Fruit fly (Drosophila melanogaster): ENCODE results near the gene CG10300.

- no peak for TF ChIP-seq Hr39 (GFP tag; optimal IDR thresholded peaks at IDR 0.05)
- TF ChIP-seq CG6808 (GFP tag; optimal IDR thresholded peaks at IDR 0.05), result no peak
- TF ChIP-seq Sox14 (GFP tag; optimal IDR thresholded peaks at IDR 0.05), result no peak
- no peak for TF ChIP-seq Smox (GFP tag; optimal IDR thresholded peaks at IDR 0.05)
- TF ChIP-seq vri (GFP tag; optimal IDR thresholded peaks at IDR 0.05), result no peak
- no peak for TF ChIP-seq salr (GFP tag; optimal IDR thresholded peaks at IDR 0.05)
- TF ChIP-seq Met (GFP tag; optimal IDR thresholded peaks at IDR 0.05), result no peak
- no peak for TF ChIP-seq CG7368 (GFP tag; optimal IDR thresholded peaks at IDR 0.05)
- TF ChIP-seq Hr38 (GFP tag; optimal IDR thresholded peaks at IDR 0.05), result no peak
- no peak for TF ChIP-seq esn (GFP tag; optimal IDR thresholded peaks at IDR 0.05)
- no peak for TF ChIP-seq fkh (GFP tag; optimal IDR thresholded peaks at IDR 0.05)
- TF ChIP-seq CG31627 (GFP tag; optimal IDR thresholded peaks at IDR 0.05), result no peak
- no peak for TF ChIP-seq Blimp-1 (GFP tag; optimal IDR thresholded peaks at IDR 0.05)
- TF ChIP-seq Sox15 (GFP tag; optimal IDR thresholded peaks at IDR 0.05), result no peak
Measured at dm6 chr3R:23666672-23667211, 44.6 kb upstream of the CG10300 start.
